Worm (Caenorhabditis elegans): ENCODE data around the gene T02H6.6.

DNA sequence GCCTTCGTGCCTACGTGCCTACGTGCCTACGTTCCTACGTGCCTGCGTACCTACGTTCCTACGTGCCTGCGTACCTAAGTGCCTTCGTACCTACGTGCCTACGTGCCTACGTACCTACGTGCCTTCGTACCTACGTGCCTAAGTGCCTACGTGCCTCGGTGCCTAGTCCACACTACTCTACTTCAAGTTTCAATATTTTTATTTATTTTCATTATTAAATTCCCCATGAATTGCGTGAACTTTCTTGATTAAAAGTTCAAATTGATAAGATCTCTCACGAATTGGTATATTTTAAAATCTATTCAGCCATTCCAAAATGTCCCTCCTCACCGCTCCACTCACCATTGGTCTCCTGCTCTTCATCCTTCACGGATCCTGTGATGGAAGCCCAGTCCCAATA is 9.5 kb upstream of the T02H6.6 start, which contains the start of gene Y39F10C.3:
- TF ChIP-seq flt-1 (GFP tag; IDR thresholded peaks at IDR 0.05): no peak
- TF ChIP-seq hmbx-1 (tag; optimal IDR thresholded peaks at IDR 0.05): no peak
- no peak for TF ChIP-seq ama-1 (optimal IDR thresholded peaks at IDR 0.05)
- TF ChIP-seq tra-4 (tag; optimal IDR thresholded peaks at IDR 0.05): no peak
- no peak for TF ChIP-seq tbx-11 (GFP tag; IDR thresholded peaks at IDR 0.05)
- TF ChIP-seq ceh-36 (tag; optimal IDR thresholded peaks at IDR 0.05): no peak
- TF ChIP-seq ets-7 (tag; optimal IDR thresholded peaks at IDR 0.05): no peak
- TF ChIP-seq sea-1 (GFP tag; conservative IDR thresholded peaks at IDR 0.05): no peak
